Worm (Caenorhabditis elegans): Measurements from ENCODE around the gene F53F4.7.

DNA sequence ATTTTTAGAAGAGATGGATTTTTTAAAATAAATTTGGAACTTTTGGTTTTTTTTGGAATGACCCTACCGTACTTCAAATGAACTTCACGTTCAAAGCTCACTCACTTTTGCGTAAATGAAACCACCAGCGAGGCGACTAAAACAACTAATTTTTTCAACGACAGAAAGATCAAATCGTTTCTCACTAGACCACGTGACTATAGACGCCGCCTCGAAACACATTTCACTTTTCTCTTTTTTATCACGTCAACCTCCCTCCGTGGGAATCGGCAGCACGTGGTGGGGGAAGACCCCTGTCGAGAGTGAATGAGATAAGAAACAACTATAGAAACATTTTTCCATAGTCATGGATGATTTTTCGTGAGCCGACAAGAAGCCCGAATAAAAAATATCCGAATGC lies 43.5 kb upstream of the F53F4.7 start:
- no peak for TF ChIP-seq mep-1 (tag; optimal IDR thresholded peaks at IDR 0.05)
- TF ChIP-seq unc-39 (tag; optimal IDR thresholded peaks at IDR 0.05): no peak
- no peak for TF ChIP-seq tbx-8 (GFP tag; optimal IDR thresholded peaks at IDR 0.05)
- no peak for TF ChIP-seq sem-2 (GFP tag; optimal IDR thresholded peaks at IDR 0.05)
- no peak for TF ChIP-seq nhr-237 (tag; optimal IDR thresholded peaks at IDR 0.05)
- TF ChIP-seq nhr-76 (tag; optimal IDR thresholded peaks at IDR 0.05): no peak
- no peak for TF ChIP-seq nhr-12 (tag; optimal IDR thresholded peaks at IDR 0.05)

Measured in whole organism, mixed stage, embryonic.